Worm (Caenorhabditis elegans): Measurements from ENCODE around the gene srw-103.
"Not testable (repeated sequence)": the region's sequence is repeated elsewhere in the genome, so short reads cannot be mapped to it uniquely, and the experiment has no call there.

Gene srw-103

DNA sequence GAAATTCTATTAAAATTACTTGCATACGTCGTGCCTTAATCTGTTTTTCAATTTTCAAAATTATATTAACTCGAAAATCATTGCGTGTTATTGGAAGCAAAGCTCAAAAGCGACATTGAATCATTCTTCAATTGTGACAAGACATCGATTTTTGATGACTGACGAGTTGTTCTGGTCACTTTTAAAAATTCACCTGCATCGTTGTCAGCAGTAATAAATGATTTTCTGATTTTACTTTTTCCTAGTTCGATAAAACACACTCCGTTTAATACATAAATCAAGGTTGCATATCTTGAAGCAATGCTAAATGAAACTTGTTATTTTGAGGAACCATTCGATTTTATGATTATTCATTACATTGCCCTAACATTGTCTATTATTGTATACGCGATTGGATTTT is 34.7 kb upstream of the srw-103 start, which contains the start of gene srh-3:
Gene srh-3, plus strand, starts transcription at position 301 of the 400 bp plus-strand sequence.
- TF ChIP-seq pha-2 (tag; optimal IDR thresholded peaks at IDR 0.05) (no peak), ets-4 (tag; optimal IDR thresholded peaks at IDR 0.05) (no peak), hlh-30 (tag; optimal IDR thresholded peaks at IDR 0.05; ENCODE audit: insufficient read depth) (no peak), syd-9 (tag; optimal IDR thresholded peaks at IDR 0.05) (no peak)

- TF ChIP-seq T23F11.4 (GFP tag; optimal IDR thresholded peaks at IDR 0.05) = no peak
- no peak for TF ChIP-seq ceh-14 (tag; optimal IDR thresholded peaks at IDR 0.05)
- TF ChIP-seq K09A11.1 (tag; optimal IDR thresholded peaks at IDR 0.05; ENCODE audit: insufficient read depth) = no peak
- no peak for TF ChIP-seq elt-4 (tag; optimal IDR thresholded peaks at IDR 0.05)
- no peak for TF ChIP-seq ceh-6 (GFP tag; optimal IDR thresholded peaks at IDR 0.05)
- TF ChIP-seq eyg-1 (tag; optimal IDR thresholded peaks at IDR 0.05) = no peak
- no peak for TF ChIP-seq rnt-1 (tag; optimal IDR thresholded peaks at IDR 0.05)
- TF ChIP-seq C38D4.7 (GFP tag; optimal IDR thresholded peaks at IDR 0.05) = no peak
- no peak for TF ChIP-seq pqm-1 (tag; optimal IDR thresholded peaks at IDR 0.05)
- TF ChIP-seq pros-1 (tag; optimal IDR thresholded peaks at IDR 0.05) = no peak
- no peak for TF ChIP-seq che-1 (tag; optimal IDR thresholded peaks at IDR 0.05)
- TF ChIP-seq C08G9.2 (tag; optimal IDR thresholded peaks at IDR 0.05) = no peak
- TF ChIP-seq fkh-6 (tag; optimal IDR thresholded peaks at IDR 0.05) = no peak
- TF ChIP-seq ceh-45 (GFP tag; IDR thresholded peaks at IDR 0.05) = no peak
- TF ChIP-seq ama-1 (optimal IDR thresholded peaks at IDR 0.05) = no peak
- no peak for TF ChIP-seq ceh-19 (GFP tag; optimal IDR thresholded peaks at IDR 0.05)
- TF ChIP-seq madf-2 (tag; optimal IDR thresholded peaks at IDR 0.05) = no peak
- no peak for TF ChIP-seq fkh-10 (GFP tag; optimal IDR thresholded peaks at IDR 0.05)
- TF ChIP-seq zip-5 (tag; optimal IDR thresholded peaks at IDR 0.05) = no peak
Observed at ce11 chrV:1685328-1685727, 31.7 kb upstream of the srw-103 start, which contains the start of gene srh-5. Gene srh-5, plus strand, starts transcription at chrV:1685628.

DNA sequence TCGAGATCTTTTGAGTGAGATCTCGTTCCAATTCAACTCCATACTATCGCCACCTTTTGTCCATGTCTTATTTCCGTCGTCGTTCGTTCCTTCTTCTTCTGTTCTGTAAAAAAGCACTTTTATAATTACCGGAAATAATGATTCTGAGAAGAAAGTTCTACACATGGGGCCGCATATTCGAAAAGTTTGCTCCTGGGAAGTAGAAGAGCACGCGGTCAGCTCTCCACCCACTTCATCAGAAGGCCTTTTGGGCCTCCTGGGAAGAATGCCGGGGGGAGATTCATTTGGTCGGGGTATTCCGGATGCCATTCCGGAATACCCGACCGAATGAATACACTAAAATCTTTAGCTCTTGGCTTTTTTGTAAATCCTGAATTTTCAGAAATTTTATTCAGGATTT is 24.5 kb upstream of the srw-103 start, which contains the start of gene Y46H3C.5:
Gene Y46H3C.5, minus strand, starts transcription at position 2 of the 400 bp plus-strand sequence.
- not testable (repeated sequence) for TF ChIP-seq nfya-1, tbx-7, ref-2 (tag; optimal IDR thresholded peaks at IDR 0.05)

DNA sequence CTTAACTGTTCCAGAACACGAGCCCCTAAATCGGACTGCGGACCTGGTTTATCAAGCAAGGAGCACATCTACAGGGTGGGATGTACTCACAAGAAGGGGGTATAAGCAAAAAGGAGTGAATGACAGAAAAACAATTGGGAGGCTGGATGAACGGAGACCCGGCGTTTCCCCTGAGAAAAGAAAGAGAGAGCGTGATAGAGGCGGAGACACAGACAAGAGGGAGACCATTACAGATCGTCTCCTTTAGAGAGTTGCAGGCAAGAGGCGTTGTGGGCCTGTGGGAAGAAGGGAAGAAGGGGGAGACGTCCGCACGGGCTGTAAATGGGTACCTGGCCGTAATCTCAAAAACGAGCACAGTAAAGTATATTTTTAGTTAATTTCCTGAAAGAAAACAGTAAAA is 23.1 kb upstream of the srw-103 start, which contains the start of gene Y46H3C.7:
Gene Y46H3C.7, minus strand, starts transcription at position 147 of the 400 bp plus-strand sequence.
- TF ChIP-seq pros-1 (tag; optimal IDR thresholded peaks at IDR 0.05); unc-3 (GFP tag; conservative IDR thresholded peaks at IDR 0.05); unc-3 (tag; optimal IDR thresholded peaks at IDR 0.05); ref-2 (tag; optimal IDR thresholded peaks at IDR 0.05): not testable (repeated sequence)

DNA sequence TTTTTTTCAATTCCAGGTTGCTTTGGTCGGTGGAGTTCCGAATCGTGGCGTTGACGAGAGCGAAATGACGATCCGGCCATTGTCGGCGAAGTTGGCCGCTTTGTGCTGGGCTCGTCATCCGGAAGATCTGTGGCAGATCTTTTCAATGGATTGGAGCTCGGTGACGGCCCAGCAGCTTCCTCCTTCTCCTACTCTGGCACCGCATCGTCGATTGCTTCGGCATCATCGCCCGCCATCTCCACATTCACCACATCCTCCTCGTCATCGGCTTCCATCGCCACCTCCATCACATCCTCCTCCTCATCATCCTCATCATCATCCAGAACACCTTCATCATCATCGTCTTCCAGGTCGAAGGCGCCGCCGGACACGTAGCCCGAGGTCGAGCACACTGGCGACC is 18.6 kb upstream of the srw-103 start:
- TF ChIP-seq gmeb-2 (tag; optimal IDR thresholded peaks at IDR 0.05) = no peak
- no peak for TF ChIP-seq odd-2 (tag; optimal IDR thresholded peaks at IDR 0.05)
- no peak for TF ChIP-seq ahr-1 (tag; optimal IDR thresholded peaks at IDR 0.05)
- no peak for TF ChIP-seq fax-1 (tag; optimal IDR thresholded peaks at IDR 0.05)
- no peak for TF ChIP-seq npax-4 (tag; optimal IDR thresholded peaks at IDR 0.05)
- TF ChIP-seq ceh-31 (tag; optimal IDR thresholded peaks at IDR 0.05) = no peak
- TF ChIP-seq ama-1 (optimal IDR thresholded peaks at IDR 0.05) = no peak
- TF ChIP-seq Y22D7AL.16 (tag; optimal IDR thresholded peaks at IDR 0.05) = no peak
- TF ChIP-seq F13H6.1 (tag; optimal IDR thresholded peaks at IDR 0.05) = no peak
- no peak for TF ChIP-seq ceh-34 (tag; optimal IDR thresholded peaks at IDR 0.05)
- no peak for TF ChIP-seq pat-9 (tag; optimal IDR thresholded peaks at IDR 0.05)
- TF ChIP-seq pros-1 (tag; optimal IDR thresholded peaks at IDR 0.05) = no peak
- TF ChIP-seq ceh-9 (tag; optimal IDR thresholded peaks at IDR 0.05) = no peak
- TF ChIP-seq sdc-2 (tag; optimal IDR thresholded peaks at IDR 0.05) = no peak
- TF ChIP-seq unc-42 (tag; optimal IDR thresholded peaks at IDR 0.05) = no peak
- TF ChIP-seq pha-2 (tag; optimal IDR thresholded peaks at IDR 0.05) = no peak
- no peak for TF ChIP-seq fkh-6 (tag; optimal IDR thresholded peaks at IDR 0.05)
- TF ChIP-seq nfya-1 (tag; optimal IDR thresholded peaks at IDR 0.05) = no peak
- TF ChIP-seq hlh-6 (tag; optimal IDR thresholded peaks at IDR 0.05) = no peak
- TF ChIP-seq ceh-14 (tag; optimal IDR thresholded peaks at IDR 0.05) = no peak

Data from whole organism, late embryonic.